Fruit fly (Drosophila melanogaster): Measurements from ENCODE around the gene Fmr1.

The Fmr1 gene

dm6 chr3R:10130975-10131529 lies 21.1 kb upstream of the Fmr1 start:
- no peak for TF ChIP-seq lola (GFP tag; optimal IDR thresholded peaks at IDR 0.05)
- peak; percentile 46 for TF ChIP-seq tai (GFP tag; optimal IDR thresholded peaks at IDR 0.05)

DNA sequence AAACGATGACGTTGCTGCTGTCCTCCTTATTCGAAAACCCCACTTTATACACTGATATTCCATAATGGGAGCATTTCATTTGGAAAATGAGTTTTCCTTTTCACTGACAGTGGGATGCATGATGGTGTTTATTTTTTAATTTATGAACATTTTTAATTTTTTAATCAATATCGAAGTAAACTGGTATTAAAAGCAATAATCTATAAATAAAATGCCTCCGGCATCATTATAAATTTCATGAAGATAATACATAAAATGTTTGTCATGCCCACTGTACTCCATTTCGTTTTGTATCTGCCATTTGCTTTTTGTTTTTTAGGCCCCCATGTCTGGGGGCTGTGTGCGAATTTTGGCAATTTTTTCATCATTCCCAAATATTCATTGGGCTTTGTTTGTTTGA lies 20.2 kb upstream of the Fmr1 start:
- TF ChIP-seq CG32264 (GFP tag; optimal IDR thresholded peaks at IDR 0.05) (peak; percentile 8), jim (GFP tag; optimal IDR thresholded peaks at IDR 0.05) (no peak), tai (GFP tag; optimal IDR thresholded peaks at IDR 0.05) (no peak), foxo (GFP tag; optimal IDR thresholded peaks at IDR 0.05) (no peak), woc (GFP tag; optimal IDR thresholded peaks at IDR 0.05) (no peak), Mio (GFP tag; optimal IDR thresholded peaks at IDR 0.05) (no peak), GATAd (GFP tag; optimal IDR thresholded peaks at IDR 0.05) (no peak), Myc (optimal IDR thresholded peaks at IDR 0.05) (no peak), rgr (GFP tag; optimal IDR thresholded peaks at IDR 0.05) (peak; percentile 58), ey (GFP tag; optimal IDR thresholded peaks at IDR 0.05) (peak; percentile 51), psq (GFP tag; optimal IDR thresholded peaks at IDR 0.05) (peak; percentile 39), fru (GFP tag; optimal IDR thresholded peaks at IDR 0.05) (peak; percentile 61), sage (GFP tag; optimal IDR thresholded peaks at IDR 0.05) (peak; percentile 14), Hr78 (GFP tag; optimal IDR thresholded peaks at IDR 0.05) (no peak), dsf (GFP tag; optimal IDR thresholded peaks at IDR 0.05; ENCODE audit: borderline replicate concordance) (no peak), br (GFP tag; optimal IDR thresholded peaks at IDR 0.05) (peak; percentile 57), Dfd (GFP tag; optimal IDR thresholded peaks at IDR 0.05) (no peak), N (GFP tag; optimal IDR thresholded peaks at IDR 0.05) (no peak), Jra (GFP tag; optimal IDR thresholded peaks at IDR 0.05) (no peak), Rel (GFP tag; optimal IDR thresholded peaks at IDR 0.05) (no peak), Rel (tag; optimal IDR thresholded peaks at IDR 0.05) (no peak), pan (optimal IDR thresholded peaks at IDR 0.05) (no peak), Sp1 (GFP tag; optimal IDR thresholded peaks at IDR 0.05) (peak; percentile 29), OdsH (GFP tag; optimal IDR thresholded peaks at IDR 0.05) (peak; percentile 56), Hnf4 (GFP tag; optimal IDR thresholded peaks at IDR 0.05) (peak; percentile 56), Vsx2 (GFP tag; optimal IDR thresholded peaks at IDR 0.05; ENCODE audit: partially characterized antibody) (no peak), CrebA (GFP tag; optimal IDR thresholded peaks at IDR 0.05; ENCODE audit: borderline replicate concordance) (no peak), usp (GFP tag; optimal IDR thresholded peaks at IDR 0.05) (no peak), lola (GFP tag; optimal IDR thresholded peaks at IDR 0.05) (no peak), Hr83 (GFP tag; optimal IDR thresholded peaks at IDR 0.05; ENCODE audit: poor library complexity, severe bottlenecking) (no peak), h (GFP tag; optimal IDR thresholded peaks at IDR 0.05) (peak; percentile 71), Dif (GFP tag; optimal IDR thresholded peaks at IDR 0.05; ENCODE audit: partially characterized antibody) (no peak), dmrt93B (GFP tag; optimal IDR thresholded peaks at IDR 0.05) (no peak), CG9705 (GFP tag; optimal IDR thresholded peaks at IDR 0.05) (no peak), HLH106 (tag; optimal IDR thresholded peaks at IDR 0.05) (peak; percentile 51), brk (GFP tag; optimal IDR thresholded peaks at IDR 0.05) (peak; percentile 32), Abd-B (GFP tag; optimal IDR thresholded peaks at IDR 0.05) (no peak), sv (GFP tag; optimal IDR thresholded peaks at IDR 0.05) (peak; percentile 34), dl (GFP tag; optimal IDR thresholded peaks at IDR 0.05; ENCODE audit: insufficient read depth in 1 of 2, partially characterized antibody in 2 of 2) (no peak)

- TF ChIP-seq Dif (GFP tag; optimal IDR thresholded peaks at IDR 0.05; ENCODE audit: partially characterized antibody) (peak; percentile 69), Vsx2 (GFP tag; optimal IDR thresholded peaks at IDR 0.05; ENCODE audit: partially characterized antibody) (peak; percentile 56), GATAd (GFP tag; optimal IDR thresholded peaks at IDR 0.05) (no peak), h (GFP tag; optimal IDR thresholded peaks at IDR 0.05) (peak; percentile 35), ey (GFP tag; optimal IDR thresholded peaks at IDR 0.05) (no peak), woc (GFP tag; optimal IDR thresholded peaks at IDR 0.05) (peak; percentile 10), dl (GFP tag; optimal IDR thresholded peaks at IDR 0.05; ENCODE audit: insufficient read depth in 1 of 2, partially characterized antibody in 2 of 2) (peak in 1 of 2 experiments; percentile 47), foxo (GFP tag; optimal IDR thresholded peaks at IDR 0.05) (no peak), br (GFP tag; optimal IDR thresholded peaks at IDR 0.05) (no peak), tai (GFP tag; optimal IDR thresholded peaks at IDR 0.05) (peak; percentile 14), pan (optimal IDR thresholded peaks at IDR 0.05) (no peak), Hnf4 (GFP tag; optimal IDR thresholded peaks at IDR 0.05) (peak; percentile 52)
Observed at dm6 chr3R:10125477-10125876, 15.6 kb upstream of the Fmr1 start, which contains the start of gene knk. knk (minus strand) TSS chr3R:10125664.
